Fruit fly (Drosophila melanogaster): ENCODE measurements around the gene 14-3-3epsilon.

The 14-3-3epsilon gene

dm6 chr3R:18298900-18299321, 56.6 kb downstream of the 14-3-3epsilon start, which contains the start of gene Dlc90F (continued):
- TF ChIP-seq CG6792 (GFP tag; optimal IDR thresholded peaks at IDR 0.05) (peak; percentile 6), CG32006 (GFP tag; optimal IDR thresholded peaks at IDR 0.05) (no peak), CG15336 (GFP tag; IDR thresholded peaks at IDR 0.05) (0 out of 2 replicates have a peak, but pooled peaks have one; percentile 24), dsx (GFP tag; optimal IDR thresholded peaks at IDR 0.05; ENCODE audit: poor library complexity, severe bottlenecking) (no peak), CG11294 (GFP tag; IDR thresholded peaks at IDR 0.05) (peak; percentile 54; the same call in 1 of the 2 replicates), Gug (GFP tag; IDR thresholded peaks at IDR 0.05) (peak; percentile 86), CG3919 (GFP tag; optimal IDR thresholded peaks at IDR 0.05) (no peak), ss (GFP tag; optimal IDR thresholded peaks at IDR 0.05) (no peak), Hr39 (GFP tag; optimal IDR thresholded peaks at IDR 0.05) (peak; percentile 84), fd59A (GFP tag; optimal IDR thresholded peaks at IDR 0.05) (peak; percentile 25), CG9139 (GFP tag; optimal IDR thresholded peaks at IDR 0.05) (no peak), CG16779 (tag; optimal IDR thresholded peaks at IDR 0.05) (no peak), Sox15 (GFP tag; optimal IDR thresholded peaks at IDR 0.05) (peak; percentile 64), Sox102F (GFP tag; optimal IDR thresholded peaks at IDR 0.05) (no peak), Ets96B (tag; optimal IDR thresholded peaks at IDR 0.05) (peak; percentile 49)

Measured in whole organism, prepupa.